Worm (Caenorhabditis elegans): Measurements from ENCODE around the gene msp-152.

msp-152 gene

DNA sequence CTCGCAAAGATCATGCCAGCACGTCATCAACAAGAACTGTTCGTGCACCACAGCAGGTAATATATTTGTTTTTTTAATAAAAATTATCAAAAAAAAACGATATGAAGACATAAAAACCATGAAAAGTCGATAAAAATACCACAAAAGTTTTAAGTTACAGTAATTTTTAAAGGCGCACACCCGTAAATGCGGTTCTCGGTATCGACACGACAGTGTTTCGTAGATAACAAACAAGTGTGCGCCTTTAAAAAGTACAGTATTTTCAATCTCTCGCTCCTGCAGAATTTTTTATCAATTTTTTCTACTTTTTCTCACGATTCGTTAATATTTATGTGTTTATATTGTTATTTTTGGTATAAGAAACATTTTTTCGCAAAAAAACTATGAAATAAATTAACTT lies 27.5 kb upstream of the msp-152 start:
- no peak for TF ChIP-seq blmp-1 (tag; optimal IDR thresholded peaks at IDR 0.05)
- TF ChIP-seq zag-1 (tag; optimal IDR thresholded peaks at IDR 0.05) = no peak
- TF ChIP-seq mep-1 (tag; optimal IDR thresholded peaks at IDR 0.05) = no peak
- TF ChIP-seq sptf-1 (tag; optimal IDR thresholded peaks at IDR 0.05) = no peak
- no peak for TF ChIP-seq alr-1 (tag; optimal IDR thresholded peaks at IDR 0.05; ENCODE audit: borderline replicate concordance)
- no peak for TF ChIP-seq grh-1 (GFP tag; IDR thresholded peaks at IDR 0.05)
- no peak for TF ChIP-seq lin-14 (GFP tag; optimal IDR thresholded peaks at IDR 0.05)
- TF ChIP-seq irx-1 (tag; optimal IDR thresholded peaks at IDR 0.05) = no peak
- TF ChIP-seq ceh-63 (GFP tag; optimal IDR thresholded peaks at IDR 0.05) = no peak
- no peak for TF ChIP-seq dsc-1 (tag; optimal IDR thresholded peaks at IDR 0.05)
- no peak for TF ChIP-seq efl-1 (optimal IDR thresholded peaks at IDR 0.05)
- TF ChIP-seq efl-1 (GFP tag; optimal IDR thresholded peaks at IDR 0.05 in 1 of 2) = no peak
- TF ChIP-seq tlp-1 (tag; optimal IDR thresholded peaks at IDR 0.05) = no peak
- no peak for TF ChIP-seq sox-4 (tag; optimal IDR thresholded peaks at IDR 0.05)
- no peak for TF ChIP-seq unc-130 (tag; optimal IDR thresholded peaks at IDR 0.05)

ce11 chrII:4905883-4906282 lies 26.9 kb upstream of the msp-152 start:
- TF ChIP-seq fkh-4 (tag; optimal IDR thresholded peaks at IDR 0.05; ENCODE audit: borderline replicate concordance) (peak; percentile 77), dsc-1 (tag; optimal IDR thresholded peaks at IDR 0.05) (peak; percentile 92), mep-1 (tag; optimal IDR thresholded peaks at IDR 0.05) (no peak), fkh-8 (tag; optimal IDR thresholded peaks at IDR 0.05) (no peak), nhr-90 (tag; optimal IDR thresholded peaks at IDR 0.05; ENCODE audit: poor library complexity) (no peak), irx-1 (tag; optimal IDR thresholded peaks at IDR 0.05) (no peak)

DNA sequence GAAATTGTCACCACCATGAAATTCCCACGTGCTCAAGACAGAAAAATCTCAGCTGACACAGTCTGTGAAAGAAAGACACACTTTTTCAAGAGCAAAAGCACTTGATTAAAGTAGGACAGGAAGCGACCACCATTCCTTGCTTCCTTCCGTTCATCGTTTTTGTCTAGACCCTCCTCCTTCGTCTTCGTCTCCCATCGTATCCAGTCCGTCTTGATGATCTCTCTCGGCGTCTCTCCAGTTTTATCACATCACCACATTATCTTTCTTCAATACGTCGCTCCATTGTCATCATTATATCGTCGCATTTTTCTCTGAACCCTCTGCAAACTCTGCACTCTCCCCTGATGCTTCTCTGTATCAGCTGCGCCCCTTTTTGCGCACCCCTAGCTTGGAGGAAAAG lies 24.7 kb upstream of the msp-152 start:
- TF ChIP-seq unc-130 (tag; optimal IDR thresholded peaks at IDR 0.05) (peak; percentile 12), unc-30 (tag; optimal IDR thresholded peaks at IDR 0.05) (no peak), blmp-1 (tag; optimal IDR thresholded peaks at IDR 0.05) (peak; percentile 9), hlh-4 (tag; optimal IDR thresholded peaks at IDR 0.05) (no peak), pag-3 (tag; optimal IDR thresholded peaks at IDR 0.05; ENCODE audit: borderline replicate concordance, insufficient read depth) (no peak), swsn-7 (tag; optimal IDR thresholded peaks at IDR 0.05) (no peak), unc-62 (GFP tag; optimal IDR thresholded peaks at IDR 0.05) (no peak), xbp-1 (tag; optimal IDR thresholded peaks at IDR 0.05) (no peak), zip-4 (GFP tag; optimal IDR thresholded peaks at IDR 0.05) (no peak), zag-1 (tag; optimal IDR thresholded peaks at IDR 0.05) (no peak), tbx-2 (tag; optimal IDR thresholded peaks at IDR 0.05) (peak; percentile 27), dpl-1 (GFP tag; optimal IDR thresholded peaks at IDR 0.05) (peak in 1 of 3 experiments; percentile 2), Y116A8C.19 (tag; optimal IDR thresholded peaks at IDR 0.05; ENCODE audit: borderline replicate concordance) (no peak), snu-23 (GFP tag; optimal IDR thresholded peaks at IDR 0.05) (peak; percentile 14), nhr-47 (tag; optimal IDR thresholded peaks at IDR 0.05) (peak; percentile 28), mep-1 (tag; optimal IDR thresholded peaks at IDR 0.05) (peak; percentile 19), ets-5 (GFP tag; IDR thresholded peaks at IDR 0.05) (no peak), nhr-76 (tag; optimal IDR thresholded peaks at IDR 0.05) (no peak), fkh-4 (tag; optimal IDR thresholded peaks at IDR 0.05; ENCODE audit: borderline replicate concordance) (no peak), ztf-11 (tag; optimal IDR thresholded peaks at IDR 0.05) (no peak), sup-37 (GFP tag; optimal IDR thresholded peaks at IDR 0.05) (no peak), rnt-1 (tag; optimal IDR thresholded peaks at IDR 0.05) (peak; percentile 42), nhr-71 (tag; optimal IDR thresholded peaks at IDR 0.05) (peak; percentile 45), fkh-10 (GFP tag; optimal IDR thresholded peaks at IDR 0.05) (no peak), sox-4 (tag; optimal IDR thresholded peaks at IDR 0.05) (no peak), elt-3 (tag; optimal IDR thresholded peaks at IDR 0.05) (peak in 1 of 6 experiments; percentile 7), aha-1 (tag; optimal IDR thresholded peaks at IDR 0.05) (no peak), lin-14 (GFP tag; optimal IDR thresholded peaks at IDR 0.05) (peak; percentile 77), sptf-1 (tag; optimal IDR thresholded peaks at IDR 0.05) (no peak), fkh-8 (tag; optimal IDR thresholded peaks at IDR 0.05) (peak; percentile 54), efl-1 (optimal IDR thresholded peaks at IDR 0.05) (peak; percentile 11 to 20), efl-1 (GFP tag; optimal IDR thresholded peaks at IDR 0.05 in 1 of 2) (peak in 1 of 2 experiments; percentile 86), skn-1 (tag; optimal IDR thresholded peaks at IDR 0.05) (peak; percentile 97), lsy-2 (tag; optimal IDR thresholded peaks at IDR 0.05) (peak in 1 of 2 experiments; percentile 5), C34B4.2 (tag; optimal IDR thresholded peaks at IDR 0.05) (no peak), alr-1 (tag; optimal IDR thresholded peaks at IDR 0.05; ENCODE audit: borderline replicate concordance) (no peak), egl-27 (tag; optimal IDR thresholded peaks at IDR 0.05) (no peak), grh-1 (GFP tag; IDR thresholded peaks at IDR 0.05) (no peak), unc-86 (tag; optimal IDR thresholded peaks at IDR 0.05) (peak; percentile 13), F16B12.6 (tag; optimal IDR thresholded peaks at IDR 0.05) (no peak), unc-98 (GFP tag; IDR thresholded peaks at IDR 0.05) (no peak)
